Fruit fly (Drosophila melanogaster) whole organism, embryonic: Measurements from ENCODE around the gene CG34307.
A peak's percentile ranks its signal among the peaks of the same experiment; 100 is the strongest.

Experiments used
- Bgb ChIP-seq: fragments of 200-800 bp; sonication (Bioruptor generic); IDR thresholded peaks from 2 replicates; pipeline ENCODE4 v1.3.6; 2022; ENCODE audit warnings: missing biosample characterization, missing genetic modification characterization; ENCODE audit not compliant: partially characterized antibody
- CG10274 ChIP-seq: fragments of 200-800 bp; sonication (Bioruptor generic); optimal IDR thresholded peaks from 3 replicates; lab custom pipeline; 2017; ENCODE audit warnings: missing biosample characterization, mild to moderate bottlenecking, missing genetic modification characterization
- CG10654 ChIP-seq: fragments of 200-800 bp; sonication (Bioruptor generic); optimal IDR thresholded peaks from 2 replicates; lab custom pipeline; 2016; ENCODE audit warnings: missing biosample characterization, missing genetic modification characterization
- CG11696 ChIP-seq: fragments of 200-800 bp; sonication (Bioruptor generic); IDR thresholded peaks from 2 replicates; pipeline ENCODE4 v1.3.6; 2022; ENCODE audit warnings: missing biosample characterization, missing genetic modification characterization
- CG1832 ChIP-seq: fragments of 200-800 bp; sonication (Bioruptor generic); optimal IDR thresholded peaks from 2 replicates; lab custom pipeline; 2017; ENCODE audit warnings: missing biosample characterization, mild to moderate bottlenecking, missing genetic modification characterization, inconsistent platforms
- CG2678 ChIP-seq: fragments of 200-800 bp; sonication (Bioruptor generic); optimal IDR thresholded peaks from 3 replicates; lab custom pipeline; 2019; ENCODE audit warnings: missing biosample characterization, mild to moderate bottlenecking, missing genetic modification characterization, moderate library complexity
- CG2712 ChIP-seq: fragments of 200-800 bp; optimal IDR thresholded peaks from 3 replicates; lab custom pipeline; 2019; ENCODE audit warnings: missing biosample characterization, mild to moderate bottlenecking, missing genetic modification characterization, moderate library complexity
- CG31224 ChIP-seq: fragments of 200-800 bp; sonication (Bioruptor generic); IDR thresholded peaks from 2 replicates; pipeline ENCODE4 v1.3.6; 2022; ENCODE audit warnings: missing biosample characterization, missing genetic modification characterization
- CG31365 ChIP-seq: fragments of 200-800 bp; sonication (Bioruptor generic); optimal IDR thresholded peaks from 2 replicates; lab custom pipeline; 2018; ENCODE audit warnings: missing biosample characterization, mild to moderate bottlenecking, missing genetic modification characterization
- CG4360 ChIP-seq: fragments of 200-800 bp; sonication (Bioruptor generic); IDR thresholded peaks from 2 replicates; pipeline ENCODE4 v1.3.6; 2022; ENCODE audit warnings: missing biosample characterization, missing genetic modification characterization
- CG5953 ChIP-seq: fragments of 200-800 bp; sonication (Bioruptor generic); IDR thresholded peaks from 2 replicates; pipeline ENCODE4 v1.3.6; 2022; ENCODE audit warnings: missing biosample characterization, missing genetic modification characterization
- CG6272 ChIP-seq: fragments of 200-800 bp; sonication (Bioruptor generic); IDR thresholded peaks from 2 replicates; pipeline ENCODE4 v1.3.6; 2022; ENCODE audit warnings: missing biosample characterization, missing genetic modification characterization
- CG7556 ChIP-seq: fragments of 200-800 bp; sonication (Bioruptor generic); optimal IDR thresholded peaks from 2 replicates; lab custom pipeline; 2017; ENCODE audit warnings: missing biosample characterization, mild to moderate bottlenecking, missing genetic modification characterization
- Dip3 ChIP-seq: fragments of 200-800 bp; sonication (Bioruptor generic); optimal IDR thresholded peaks from 3 replicates; lab custom pipeline; 2016; ENCODE audit warnings: missing biosample characterization, missing genetic modification characterization
- Dp ChIP-seq: fragments of 200-800 bp; sonication (Bioruptor generic); optimal IDR thresholded peaks from 2 replicates; lab custom pipeline; 2018; ENCODE audit warnings: missing biosample characterization, mild to moderate bottlenecking, missing genetic modification characterization, moderate library complexity
- Elba2 ChIP-seq: fragments of 200-800 bp; sonication (Bioruptor generic); optimal IDR thresholded peaks from 3 replicates; lab custom pipeline; 2016; ENCODE audit warnings: missing biosample characterization, missing genetic modification characterization
- Lhr ChIP-seq: fragments of 200-800 bp; sonication (Bioruptor generic); optimal IDR thresholded peaks from 3 replicates; lab custom pipeline; 2017; ENCODE audit warnings: mild to moderate bottlenecking, missing biosample characterization, missing genetic modification reagents, missing genetic modification characterization
- Pdp1 ChIP-seq, 2 experiments: fragments of 200-800 bp; sonication (Bioruptor generic); optimal IDR thresholded peaks; 3 replicates each; lab custom pipeline; 2016; ENCODE audit warnings: missing biosample characterization in 2 of 2, missing genetic modification characterization in 2 of 2, mild to moderate bottlenecking in 1 of 2, moderate library complexity in 1 of 2
- Ravus ChIP-seq: fragments of 200-800 bp; sonication (Bioruptor generic); IDR thresholded peaks from 2 replicates; pipeline ENCODE4 v1.3.6; 2022; ENCODE audit warnings: missing biosample characterization, missing genetic modification characterization
- Six4 ChIP-seq: fragments of 200-800 bp; sonication (Bioruptor generic); optimal IDR thresholded peaks from 2 replicates; lab custom pipeline; 2016; ENCODE audit warnings: missing biosample characterization, missing genetic modification characterization
- Xrp1 ChIP-seq: fragments of 200-800 bp; sonication (Bioruptor generic); IDR thresholded peaks from 2 replicates; pipeline ENCODE4 v1.3.6; 2022; ENCODE audit warnings: missing biosample characterization, missing genetic modification characterization
- bcd ChIP-seq: fragments of 200-800 bp; sonication (Bioruptor generic); optimal IDR thresholded peaks from 2 replicates; lab custom pipeline; 2017; ENCODE audit warnings: missing biosample characterization, mild to moderate bottlenecking, missing genetic modification characterization
- br ChIP-seq: fragments of >200 bp; optimal IDR thresholded peaks from 2 replicates; lab custom pipeline; 2017
- corto ChIP-seq: fragments of 200-800 bp; sonication (Bioruptor generic); optimal IDR thresholded peaks from 2 replicates; lab custom pipeline; 2016; ENCODE audit warnings: missing biosample characterization, mild to moderate bottlenecking, missing genetic modification characterization, moderate library complexity
- dan ChIP-seq: fragments of 200-800 bp; sonication (Bioruptor generic); IDR thresholded peaks from 2 replicates; pipeline ENCODE4 v1.3.6; 2022; ENCODE audit warnings: missing biosample characterization, missing genetic modification characterization
- disco-r ChIP-seq: fragments of 200-800 bp; sonication (Bioruptor generic); optimal IDR thresholded peaks from 2 replicates; lab custom pipeline; 2016; ENCODE audit warnings: missing biosample characterization, missing genetic modification characterization
- dm ChIP-seq: fragments of 200-800 bp; sonication (Bioruptor generic); optimal IDR thresholded peaks from 3 replicates; lab custom pipeline; 2016; ENCODE audit warnings: missing biosample characterization, missing genetic modification characterization
- gem ChIP-seq: fragments of 200-800 bp; sonication (Bioruptor generic); optimal IDR thresholded peaks from 2 replicates; lab custom pipeline; 2019; ENCODE audit warnings: missing biosample characterization, mild to moderate bottlenecking, missing genetic modification characterization, moderate library complexity
- gsb-n ChIP-seq: fragments of 200-800 bp; sonication (Bioruptor generic); optimal IDR thresholded peaks from 3 replicates; lab custom pipeline; 2018; ENCODE audit warnings: missing biosample characterization, mild to moderate bottlenecking, missing genetic modification characterization
- ind ChIP-seq: fragments of 200-800 bp; sonication (Bioruptor generic); optimal IDR thresholded peaks from 3 replicates; lab custom pipeline; 2016; ENCODE audit warnings: missing biosample characterization, missing genetic modification characterization
- inv ChIP-seq: fragments of 200-800 bp; sonication (Bioruptor generic); IDR thresholded peaks from 2 replicates; pipeline ENCODE4 v1.3.6; 2022; ENCODE audit warnings: missing biosample characterization, missing genetic modification characterization; ENCODE audit not compliant: partially characterized antibody
- kay ChIP-seq: fragments of 200-800 bp; sonication (Bioruptor generic); optimal IDR thresholded peaks from 2 replicates; lab custom pipeline; 2016; ENCODE audit warnings: missing biosample characterization, missing genetic modification characterization
- kni ChIP-seq: fragments of 200-800 bp; sonication (Bioruptor generic); optimal IDR thresholded peaks from 3 replicates; lab custom pipeline; 2017; ENCODE audit warnings: mild to moderate bottlenecking, missing biosample characterization, missing genetic modification reagents, missing genetic modification characterization
- pan ChIP-seq, 4 experiments: fragments of >200 bp in 3 of 4; fragments of 200-800 bp in 1 of 4; sonication (Bioruptor generic) in 1 of 4; optimal IDR thresholded peaks in 3 of 4; IDR thresholded peaks in 1 of 4; 2 replicates each; pipeline versions ENCODE4 v1.3.6 to Lab custom; 2017 to 2022; ENCODE audit warnings: missing biosample characterization in 2 of 4, missing genetic modification characterization in 2 of 4, mixed read lengths in 1 of 4
- pnt ChIP-seq: fragments of 200-800 bp; sonication (Bioruptor generic); optimal IDR thresholded peaks from 3 replicates; lab custom pipeline; 2016; ENCODE audit warnings: missing biosample characterization, missing genetic modification characterization
- sug ChIP-seq: fragments of 200-800 bp; optimal IDR thresholded peaks from 2 replicates; lab custom pipeline; 2019; ENCODE audit warnings: missing biosample characterization, mild to moderate bottlenecking, missing genetic modification characterization, moderate library complexity
- trh ChIP-seq: fragments of 200-800 bp; sonication (Bioruptor generic); optimal IDR thresholded peaks from 2 replicates; lab custom pipeline; 2016; ENCODE audit warnings: missing biosample characterization, missing genetic modification characterization
- tup ChIP-seq: fragments of 200-800 bp; sonication (Bioruptor generic); optimal IDR thresholded peaks from 2 replicates; lab custom pipeline; 2016; ENCODE audit warnings: missing biosample characterization, mild to moderate bottlenecking, missing genetic modification characterization, moderate library complexity
- tx ChIP-seq: fragments of 200-800 bp; sonication (Bioruptor generic); optimal IDR thresholded peaks from 2 replicates; lab custom pipeline; 2016; ENCODE audit warnings: missing biosample characterization, missing genetic modification characterization
- zf30C ChIP-seq: fragments of 200-800 bp; sonication (Bioruptor generic); optimal IDR thresholded peaks from 3 replicates; lab custom pipeline; 2018; ENCODE audit warnings: missing biosample characterization, mild to moderate bottlenecking, missing genetic modification characterization

Gene CG34307

dm6 chr3R:11920605-11921004, 23.2 kb downstream of the CG34307 start (continued):
- TF ChIP-seq Elba2 (GFP tag; lab: Kevin White, UChicago) (no peak), CG2712 (no peak), trh (GFP tag; lab: Kevin White, UChicago) (no peak), Lhr (GFP tag; lab: Kevin White, UChicago) (no peak), CG6272 (GFP tag; lab: Robert Waterston, UW) (no peak), sug (no peak), pan (optimal IDR thresholded peaks at IDR 0.05; lab: Kevin White, UChicago) (no peak), pan (GFP tag; optimal IDR thresholded peaks at IDR 0.05 in 1 of 2, IDR thresholded peaks at IDR 0.05 in 1 of 2) (peak in 1 of 2 experiments; percentile 55), CG10654 (no peak), Dip3 (GFP tag; lab: Kevin White, UChicago) (no peak), tup (GFP tag; lab: Kevin White, UChicago) (no peak), Dp (GFP tag; lab: Kevin White, UChicago) (no peak), ind (GFP tag; lab: Kevin White, UChicago) (peak; percentile 25), dan (no peak), CG5953 (no peak), CG7556 (GFP tag; lab: Kevin White, UChicago) (no peak), CG4360 (GFP tag; lab: Robert Waterston, UW) (no peak), CG11696 (GFP tag; lab: Robert Waterston, UW) (no peak), Bgb (GFP tag; lab: Robert Waterston, UW) (no peak), tx (GFP tag; lab: Kevin White, UChicago) (no peak), CG31365 (no peak), CG31224 (GFP tag; lab: Robert Waterston, UW) (no peak), bcd (GFP tag; lab: Kevin White, UChicago) (no peak), CG1832 (GFP tag; lab: Kevin White, UChicago) (no peak), gsb-n (tag; lab: Kevin White, UChicago) (no peak), CG2678 (tag; lab: Kevin White, UChicago) (no peak), Xrp1 (GFP tag; lab: Robert Waterston, UW) (peak; percentile 40; the same call in 1 of the 2 replicates), br (lab: Kevin White, UChicago) (no peak), corto (no peak), Six4 (GFP tag; lab: Kevin White, UChicago) (no peak), Pdp1 (GFP tag; optimal IDR thresholded peaks at IDR 0.05; lab: Kevin White, UChicago) (no peak)

- TF ChIP-seq kay (no peak), Ravus (no peak), dm (GFP tag; lab: Kevin White, UChicago) (no peak), zf30C (GFP tag; lab: Kevin White, UChicago) (no peak), kni (GFP tag; lab: Kevin White, UChicago) (no peak), inv (GFP tag; lab: Robert Waterston, UW) (no peak), CG10274 (GFP tag; lab: Kevin White, UChicago) (no peak), pnt (GFP tag; lab: Kevin White, UChicago) (no peak), gem (tag; lab: Kevin White, UChicago) (no peak), disco-r (no peak)
These were observed 33.6 kb downstream of the CG34307 start, which contains the start of gene CG14731 for dm6 chr3R:11930962-11931361. TSS of gene CG14731 (plus strand) at chr3R:11931262.
